Fruit fly (Drosophila melanogaster) whole organism, embryonic: ENCODE results near the gene Alg9.

Source experiments
- CG11504 ChIP-seq: fragments of 200-800 bp; sonication (Bioruptor generic); optimal IDR thresholded peaks from 3 replicates; lab custom pipeline; 2019; ENCODE audit warnings: missing biosample characterization, mild to moderate bottlenecking, missing genetic modification characterization, moderate library complexity
- CG12155 ChIP-seq: fragments of 200-800 bp; sonication (Bioruptor generic); optimal IDR thresholded peaks from 3 replicates; lab custom pipeline; 2016; ENCODE audit warnings: missing biosample characterization, missing genetic modification characterization
- CG13894 ChIP-seq: fragments of 200-800 bp; sonication (Bioruptor generic); optimal IDR thresholded peaks from 3 replicates; lab custom pipeline; 2018; ENCODE audit warnings: missing biosample characterization, mild to moderate bottlenecking, missing genetic modification characterization, moderate library complexity
- CG15269 ChIP-seq: fragments of 200-800 bp; sonication (Bioruptor generic); optimal IDR thresholded peaks from 2 replicates; lab custom pipeline; 2018; ENCODE audit warnings: missing biosample characterization, mild to moderate bottlenecking, missing genetic modification characterization, moderate library complexity
- CG15514 ChIP-seq: fragments of 200-800 bp; sonication (Bioruptor generic); optimal IDR thresholded peaks from 3 replicates; lab custom pipeline; 2017; ENCODE audit warnings: missing biosample characterization, missing genetic modification characterization, mild to moderate bottlenecking, moderate library complexity, missing genetic modification reagents
- CG16779 ChIP-seq: fragments of 200-800 bp; sonication (Bioruptor generic); IDR thresholded peaks from 2 replicates; pipeline ENCODE4 v1.3.6; 2022; ENCODE audit warnings: missing biosample characterization, missing genetic modification characterization
- CG34422 ChIP-seq: fragments of 200-800 bp; sonication (Bioruptor generic); IDR thresholded peaks from 3 replicates; pipeline ENCODE4 v1.3.6; 2022; ENCODE audit warnings: missing biosample characterization, missing genetic modification characterization
- CG6791 ChIP-seq: fragments of 200-800 bp; sonication (Bioruptor generic); IDR thresholded peaks from 3 replicates; pipeline ENCODE4 v1.3.6; 2022; ENCODE audit warnings: missing biosample characterization, missing genetic modification characterization; ENCODE audit not compliant: partially characterized antibody
- CG7271 ChIP-seq: fragments of 200-800 bp; sonication (Bioruptor generic); optimal IDR thresholded peaks from 2 replicates; lab custom pipeline; 2018; ENCODE audit warnings: missing biosample characterization, mild to moderate bottlenecking, missing genetic modification characterization, moderate library complexity
- CG7372 ChIP-seq: fragments of 200-800 bp; sonication (Bioruptor generic); IDR thresholded peaks from 2 replicates; pipeline ENCODE4 v1.3.6; 2022; ENCODE audit warnings: missing biosample characterization, missing genetic modification characterization
- CG7928 ChIP-seq: fragments of 200-800 bp; sonication (Bioruptor generic); optimal IDR thresholded peaks from 2 replicates; lab custom pipeline; 2017; ENCODE audit warnings: missing biosample characterization, mild to moderate bottlenecking, missing genetic modification characterization
- CG9437 ChIP-seq: fragments of 200-800 bp; sonication (Bioruptor generic); optimal IDR thresholded peaks from 2 replicates; lab custom pipeline; 2018; ENCODE audit warnings: missing biosample characterization, mild to moderate bottlenecking, missing genetic modification characterization
- CTCF ChIP-seq: fragments of 200-800 bp; sonication (Bioruptor generic); optimal IDR thresholded peaks from 2 replicates; lab custom pipeline; 2017; ENCODE audit warnings: missing biosample characterization, mild to moderate bottlenecking, missing genetic modification characterization, moderate library complexity
- D ChIP-seq, 2 experiments: fragments of 200-800 bp in 1 of 2; fragments of >200 bp in 1 of 2; sonication (Bioruptor generic) in 1 of 2; optimal IDR thresholded peaks; 2 replicates in 1 of 2; 3 replicates in 1 of 2; lab custom pipeline; 2017; ENCODE audit warnings: mild to moderate bottlenecking in 1 of 2, missing biosample characterization in 1 of 2, missing genetic modification characterization in 1 of 2, missing genetic modification reagents in 1 of 2
- Dek ChIP-seq: fragments of 200-800 bp; sonication (Bioruptor generic); optimal IDR thresholded peaks from 3 replicates; lab custom pipeline; 2019; ENCODE audit warnings: missing biosample characterization, mild to moderate bottlenecking, missing genetic modification characterization, moderate library complexity
- Drgx ChIP-seq: fragments of 200-800 bp; sonication (Bioruptor generic); IDR thresholded peaks from 2 replicates; pipeline ENCODE4 v1.3.6; 2022; ENCODE audit warnings: missing biosample characterization, missing genetic modification characterization
- Ets65A ChIP-seq: fragments of 200-800 bp; sonication (Bioruptor generic); peaks from one replicate; lab custom pipeline; 2016; ENCODE audit warnings: missing biosample characterization, missing genetic modification characterization
- Fer1 ChIP-seq: fragments of 200-800 bp; sonication (Bioruptor generic); optimal IDR thresholded peaks from 2 replicates; lab custom pipeline; 2017; ENCODE audit warnings: missing biosample characterization, mild to moderate bottlenecking, missing genetic modification characterization
- Meics ChIP-seq: fragments of 200-800 bp; sonication (Bioruptor generic); optimal IDR thresholded peaks from 2 replicates; lab custom pipeline; 2017; ENCODE audit warnings: missing biosample characterization, mild to moderate bottlenecking, missing genetic modification characterization
- Neu2 ChIP-seq: fragments of 200-800 bp; sonication (Bioruptor generic); optimal IDR thresholded peaks from 3 replicates; lab custom pipeline; 2016; ENCODE audit warnings: missing biosample characterization, missing genetic modification characterization, borderline replicate concordance
- Trl ChIP-seq, 3 experiments: fragments of >200 bp in 2 of 3; fragments of 200-800 bp in 1 of 3; sonication (Bioruptor generic) in 1 of 3; optimal IDR thresholded peaks; 2 replicates in 1 of 3; 3 replicates in 2 of 3; lab custom pipeline; 2016 to 2017; ENCODE audit warnings: missing biosample characterization in 1 of 3, missing genetic modification characterization in 1 of 3
- abd-A ChIP-seq: fragments of 200-800 bp; sonication (Bioruptor generic); optimal IDR thresholded peaks from 3 replicates; lab custom pipeline; 2019; ENCODE audit warnings: missing biosample characterization, mild to moderate bottlenecking, missing genetic modification characterization, moderate library complexity
- amos ChIP-seq: fragments of 200-800 bp; sonication (Bioruptor generic); IDR thresholded peaks from 2 replicates; pipeline ENCODE4 v1.3.6; 2022; ENCODE audit warnings: missing biosample characterization, missing genetic modification characterization; ENCODE audit not compliant: partially characterized antibody
- cad ChIP-seq: fragments of >200 bp; optimal IDR thresholded peaks from 2 replicates; lab custom pipeline; 2017; ENCODE audit warnings: missing biosample characterization, missing genetic modification characterization
- dan ChIP-seq: fragments of 200-800 bp; sonication (Bioruptor generic); IDR thresholded peaks from 2 replicates; pipeline ENCODE4 v1.3.6; 2022; ENCODE audit warnings: missing biosample characterization, missing genetic modification characterization
- eve ChIP-seq, 2 experiments: fragments of >200 bp; optimal IDR thresholded peaks; 2 replicates each; lab custom pipeline; 2017; ENCODE audit warnings: missing biosample characterization in 2 of 2, missing genetic modification characterization in 2 of 2
- ewg ChIP-seq: fragments of 200-800 bp; sonication (Bioruptor generic); optimal IDR thresholded peaks from 3 replicates; lab custom pipeline; 2017; ENCODE audit warnings: mild to moderate bottlenecking, missing biosample characterization, missing genetic modification reagents, missing genetic modification characterization
- insv ChIP-seq, 2 experiments: fragments of 200-800 bp; sonication (Bioruptor generic); optimal IDR thresholded peaks; 3 replicates each; lab custom pipeline; 2016 to 2018; ENCODE audit warnings: missing biosample characterization in 2 of 2, missing genetic modification characterization in 2 of 2
- jumu ChIP-seq: fragments of 200-800 bp; sonication (Bioruptor generic); optimal IDR thresholded peaks from 3 replicates; lab custom pipeline; 2016; ENCODE audit warnings: missing biosample characterization, missing genetic modification characterization
- pum ChIP-seq: fragments of 200-800 bp; sonication (Bioruptor generic); optimal IDR thresholded peaks from 2 replicates; lab custom pipeline; 2016; ENCODE audit warnings: missing biosample characterization, missing genetic modification characterization
- scrt ChIP-seq: fragments of 200-800 bp; sonication (Bioruptor generic); optimal IDR thresholded peaks from 2 replicates; lab custom pipeline; 2018; ENCODE audit warnings: missing biosample characterization, mild to moderate bottlenecking, missing genetic modification characterization, moderate library complexity
- sima ChIP-seq: fragments of 200-800 bp; sonication (Bioruptor generic); optimal IDR thresholded peaks from 2 replicates; lab custom pipeline; 2016; ENCODE audit warnings: missing biosample characterization, missing genetic modification characterization
- tll ChIP-seq, 2 experiments: fragments of 200-800 bp in 1 of 2; fragments of >200 bp in 1 of 2; sonication (Bioruptor generic) in 1 of 2; optimal IDR thresholded peaks; 2 replicates each; lab custom pipeline; 2017 to 2019; ENCODE audit warnings: missing biosample characterization in 2 of 2, missing genetic modification characterization in 2 of 2, mild to moderate bottlenecking in 1 of 2, moderate library complexity in 1 of 2
- zen ChIP-seq: fragments of 200-800 bp; sonication (Bioruptor generic); optimal IDR thresholded peaks from 3 replicates; lab custom pipeline; 2018; ENCODE audit warnings: missing biosample characterization, mild to moderate bottlenecking, missing genetic modification characterization, moderate library complexity

The Alg9 gene

dm6 chr3R:25194723-25195577 lies 26.4 kb upstream of the Alg9 start, which contains the start of gene CG13653:
Gene CG13653 (plus strand): TSS chr3R:25195527.
- TF ChIP-seq CG9437 (GFP tag; lab: Kevin White, UChicago): no peak
- TF ChIP-seq pum (GFP tag; lab: Kevin White, UChicago): no peak
- peak in 1 of 2 experiments; percentile 91 for TF ChIP-seq tll (GFP tag; optimal IDR thresholded peaks at IDR 0.05; lab: Kevin White, UChicago)
- peak; percentile 44 for TF ChIP-seq Ets65A
- TF ChIP-seq dan (GFP tag; lab: Robert Waterston, UW): 0 out of 2 replicates have a peak, but pooled peaks have one; percentile 9
- no peak for TF ChIP-seq D (optimal IDR thresholded peaks at IDR 0.05; lab: Kevin White, UChicago)
- TF ChIP-seq D (GFP tag; optimal IDR thresholded peaks at IDR 0.05; lab: Kevin White, UChicago): no peak
- peak; percentile 25 for TF ChIP-seq CG7271 (tag; lab: Kevin White, UChicago)
- TF ChIP-seq CG7928 (GFP tag; lab: Kevin White, UChicago): no peak
- TF ChIP-seq CG34422: 0 out of 3 replicates have a peak, but pooled peaks have one; percentile 11
- TF ChIP-seq cad (GFP tag; lab: Kevin White, UChicago): peak; percentile 88
- no peak for TF ChIP-seq sima (GFP tag; lab: Kevin White, UChicago)
- peak; percentile 84 for TF ChIP-seq zen
- TF ChIP-seq CTCF (GFP tag; lab: Kevin White, UChicago): peak; percentile 79

dm6 chr3R:25199321-25199868 lies 22.0 kb upstream of the Alg9 start, which contains the start of gene CG13654:
Gene CG13654 (plus strand): TSS chr3R:25199818.
- 0 out of 2 replicates have a peak, but pooled peaks have one; percentile 11 for TF ChIP-seq dan (GFP tag; lab: Robert Waterston, UW)
- no peak for TF ChIP-seq jumu
- TF ChIP-seq zen: peak; percentile 41
- no peak for TF ChIP-seq Drgx (GFP tag; lab: Robert Waterston, UW)
- TF ChIP-seq CG12155 (GFP tag; lab: Kevin White, UChicago): no peak
- no peak for TF ChIP-seq Neu2 (GFP tag; lab: Kevin White, UChicago)
- TF ChIP-seq CG16779 (GFP tag; lab: Robert Waterston, UW): 0 out of 2 replicates have a peak, but pooled peaks have one; percentile 44
- peak; percentile 91 for TF ChIP-seq CG13894 (tag; lab: Kevin White, UChicago)
- TF ChIP-seq CG15514 (GFP tag; lab: Kevin White, UChicago): peak; percentile 23
- 0 out of 2 replicates have a peak, but pooled peaks have one; percentile 4 for TF ChIP-seq amos (GFP tag; lab: Robert Waterston, UW)
- no peak for TF ChIP-seq insv (GFP tag; optimal IDR thresholded peaks at IDR 0.05; lab: Kevin White, UChicago)
- TF ChIP-seq CG6791: no peak
- peak; percentile 46 for TF ChIP-seq CG11504 (tag; lab: Kevin White, UChicago)
- no peak for TF ChIP-seq Meics (GFP tag; lab: Kevin White, UChicago)
- TF ChIP-seq CG7372: no peak
- TF ChIP-seq eve (GFP tag; optimal IDR thresholded peaks at IDR 0.05; lab: Kevin White, UChicago): no peak
- TF ChIP-seq abd-A: peak; percentile 16
- TF ChIP-seq ewg: peak; percentile 78
- TF ChIP-seq scrt (GFP tag; lab: Kevin White, UChicago): peak; percentile 86
- no peak for TF ChIP-seq Dek (tag; lab: Kevin White, UChicago)
- TF ChIP-seq Trl (optimal IDR thresholded peaks at IDR 0.05; lab: Kevin White, UChicago): peak in 1 of 2 experiments; percentile 27
- no peak for TF ChIP-seq Trl (GFP tag; optimal IDR thresholded peaks at IDR 0.05; lab: Kevin White, UChicago)
- no peak for TF ChIP-seq CG15269
- peak; percentile 10 for TF ChIP-seq Fer1 (GFP tag; lab: Kevin White, UChicago)
